Worm (Caenorhabditis elegans) whole organism, L4 larva: Measurements from ENCODE around the gene acy-2.

Source experiments
- F44E2.7 ChIP-seq: fragments of 200-800 bp; sonication (Bioruptor generic); IDR thresholded peaks from 2 replicates; pipeline ENCODE4 v2.1.2; 2022; ENCODE audit warnings: missing genetic modification characterization, missing compliant biosample characterization
- F49E8.2 ChIP-seq: sonication (generic microtip); optimal IDR thresholded peaks from 2 replicates; lab custom pipeline; 2016; ENCODE audit warnings: missing compliant biosample characterization, mild to moderate bottlenecking, missing genetic modification characterization, borderline replicate concordance
- R02D3.7 ChIP-seq: fragments of 150-350 bp; sonication (generic microtip); optimal IDR thresholded peaks from 3 replicates; lab custom pipeline; 2014; ENCODE audit warnings: missing biosample characterization, missing genetic modification characterization
- Y48G9A.11 ChIP-seq: fragments of 200-800 bp; sonication (Bioruptor generic); IDR thresholded peaks from 2 replicates; pipeline ENCODE4 v1.3.6; 2022; ENCODE audit warnings: missing genetic modification reagents, missing genetic modification characterization, missing compliant biosample characterization
- Y5F2A.4 ChIP-seq: fragments of 200-800 bp; sonication (Bioruptor generic); optimal IDR thresholded peaks from 2 replicates; lab custom pipeline; 2018; ENCODE audit warnings: mild to moderate bottlenecking, missing genetic modification characterization, missing compliant biosample characterization
- aha-1 ChIP-seq: fragments of 150-350 bp; peaks from one replicate; lab custom pipeline; 2014; ENCODE audit warnings: missing biosample characterization, missing genetic modification characterization
- aly-2 ChIP-seq: sonication (generic microtip); optimal IDR thresholded peaks from 2 replicates; lab custom pipeline; 2018; ENCODE audit warnings: missing biosample characterization, missing genetic modification characterization
- arid-1 ChIP-seq: fragments of 200-800 bp; sonication (Bioruptor generic); conservative IDR thresholded peaks from 2 replicates; pipeline ENCODE4 v1.3.6; 2022; ENCODE audit warnings: missing genetic modification reagents, missing genetic modification characterization, missing compliant biosample characterization
- ceh-28 ChIP-seq: fragments of 150-350 bp; optimal IDR thresholded peaks from 2 replicates; lab custom pipeline; 2014; ENCODE audit warnings: missing biosample characterization, missing genetic modification reagents, missing genetic modification characterization
- ceh-32 ChIP-seq: sonication (generic microtip); optimal IDR thresholded peaks from 2 replicates; lab custom pipeline; 2016; ENCODE audit warnings: mild to moderate bottlenecking, missing genetic modification characterization, missing compliant biosample characterization; ENCODE audit not compliant: poor library complexity
- ceh-44 ChIP-seq: fragments of 200-800 bp; sonication (Bioruptor generic); IDR thresholded peaks from 2 replicates; pipeline ENCODE4 v1.3.6; 2022; ENCODE audit warnings: missing genetic modification reagents, missing genetic modification characterization, missing compliant biosample characterization
- ceh-82 ChIP-seq: sonication (generic microtip); optimal IDR thresholded peaks from 2 replicates; lab custom pipeline; 2017; ENCODE audit warnings: missing biosample characterization, missing genetic modification characterization
- ces-1 ChIP-seq: fragments of 150-350 bp; sonication (generic microtip); optimal IDR thresholded peaks from 4 replicates; lab custom pipeline; 2014; ENCODE audit warnings: missing biosample characterization, missing genetic modification reagents, missing genetic modification characterization
- daf-12 ChIP-seq: fragments of 150-350 bp; optimal IDR thresholded peaks from 2 replicates; lab custom pipeline; 2014; ENCODE audit warnings: missing biosample characterization, missing genetic modification reagents, missing genetic modification characterization
- daf-16 ChIP-seq, 3 experiments: sonication (generic microtip); optimal IDR thresholded peaks; 2 replicates each; lab custom pipeline; 2016 to 2017; ENCODE audit warnings: missing genetic modification characterization in 3 of 3, missing genetic modification reagents in 3 of 3, mild to moderate bottlenecking in 2 of 3, missing compliant biosample characterization in 2 of 3, missing biosample characterization in 1 of 3, moderate library complexity in 1 of 3
- daf-19 ChIP-seq: fragments of 200-800 bp; sonication (Bioruptor generic); conservative IDR thresholded peaks from 2 replicates; pipeline ENCODE4 v1.3.6; 2022; ENCODE audit warnings: missing genetic modification characterization, missing compliant biosample characterization
- dmd-8 ChIP-seq: fragments of 200-800 bp; sonication (Bioruptor generic); IDR thresholded peaks from 2 replicates; pipeline ENCODE4 v1.3.6; 2022; ENCODE audit warnings: missing genetic modification characterization, missing compliant biosample characterization
- dmd-9 ChIP-seq: fragments of 200-800 bp; sonication (Bioruptor generic); IDR thresholded peaks from 2 replicates; pipeline ENCODE4 v1.3.6; 2022; ENCODE audit warnings: missing genetic modification reagents, missing genetic modification characterization, missing compliant biosample characterization
- egl-43 ChIP-seq: fragments of 200-800 bp; sonication (Bioruptor generic); IDR thresholded peaks from 2 replicates; pipeline ENCODE4 v1.3.6; 2022; ENCODE audit warnings: missing genetic modification reagents, missing genetic modification characterization, missing compliant biosample characterization
- fos-1 ChIP-seq: fragments of 150-350 bp; optimal IDR thresholded peaks from 2 replicates; lab custom pipeline; 2014; ENCODE audit warnings: missing biosample characterization, missing genetic modification characterization
- gei-8 ChIP-seq: fragments of 200-800 bp; sonication (Bioruptor generic); optimal IDR thresholded peaks from 2 replicates; lab custom pipeline; 2018; ENCODE audit warnings: mild to moderate bottlenecking, missing genetic modification characterization, missing compliant biosample characterization
- hif-1 ChIP-seq, 2 experiments: sonication (generic microtip); optimal IDR thresholded peaks; 2 replicates each; lab custom pipeline; 2016 to 2017; ENCODE audit warnings: missing compliant biosample characterization in 2 of 2, missing genetic modification characterization in 2 of 2, missing genetic modification reagents in 2 of 2, missing genotype in 2 of 2, mild to moderate bottlenecking in 1 of 2
- hlh-11 ChIP-seq: fragments of 200-800 bp; sonication (Bioruptor generic); optimal IDR thresholded peaks from 2 replicates; lab custom pipeline; 2018; ENCODE audit warnings: mild to moderate bottlenecking, missing genetic modification characterization, missing compliant biosample characterization
- hlh-30 ChIP-seq: sonication (generic microtip); optimal IDR thresholded peaks from 2 replicates; lab custom pipeline; 2017; ENCODE audit warnings: antibody characterized with exemption, mild to moderate bottlenecking, missing genetic modification characterization, missing compliant biosample characterization; ENCODE audit not compliant: insufficient read depth
- jun-1 ChIP-seq: fragments of 150-350 bp; optimal IDR thresholded peaks from 2 replicates; lab custom pipeline; 2014; ENCODE audit warnings: missing biosample characterization, missing genetic modification reagents, missing genetic modification characterization
- lin-38 ChIP-seq: fragments of 200-800 bp; sonication (Bioruptor generic); IDR thresholded peaks from 2 replicates; pipeline ENCODE4 v1.3.6; 2022; ENCODE audit warnings: missing genetic modification reagents, missing genetic modification characterization, missing compliant biosample characterization
- madf-5 ChIP-seq, 2 experiments: fragments of 200-800 bp; sonication (Bioruptor generic); IDR thresholded peaks; 2 replicates each; pipeline ENCODE4 v1.3.6; 2022; ENCODE audit warnings: missing compliant biosample characterization in 2 of 2, missing genetic modification characterization in 2 of 2
- madf-9 ChIP-seq: fragments of 200-800 bp; sonication (Bioruptor generic); conservative IDR thresholded peaks from 2 replicates; pipeline ENCODE4 v1.3.6; 2022; ENCODE audit warnings: missing genetic modification reagents, missing genetic modification characterization, missing compliant biosample characterization
- mdl-1 ChIP-seq, 2 experiments: fragments of 150-350 bp in 1 of 2; sonication (generic microtip) in 1 of 2; optimal IDR thresholded peaks; 2 replicates each; lab custom pipeline; 2014 to 2017; ENCODE audit warnings: missing biosample characterization in 2 of 2, missing genetic modification characterization in 2 of 2
- mdt-29 ChIP-seq: fragments of 200-800 bp; sonication (Bioruptor generic); IDR thresholded peaks from 2 replicates; pipeline ENCODE4 v1.3.6; 2022; ENCODE audit warnings: missing genetic modification reagents, missing genetic modification characterization, missing compliant biosample characterization
- mep-1 ChIP-seq: fragments of 150-350 bp; sonication (generic microtip); optimal IDR thresholded peaks from 3 replicates; lab custom pipeline; 2014; ENCODE audit warnings: missing biosample characterization, missing genetic modification characterization
- nhr-102 ChIP-seq: sonication (generic microtip); optimal IDR thresholded peaks from 2 replicates; lab custom pipeline; 2016; ENCODE audit warnings: mild to moderate bottlenecking, missing genetic modification characterization, moderate library complexity, missing compliant biosample characterization
- nhr-111 ChIP-seq: fragments of 200-800 bp; sonication (Bioruptor generic); optimal IDR thresholded peaks from 2 replicates; lab custom pipeline; 2018; ENCODE audit warnings: mild to moderate bottlenecking, missing genetic modification characterization, missing compliant biosample characterization
- nhr-48 ChIP-seq: sonication (generic microtip); optimal IDR thresholded peaks from 2 replicates; lab custom pipeline; 2016; ENCODE audit warnings: mild to moderate bottlenecking, missing genetic modification characterization, missing compliant biosample characterization
- nhr-76 ChIP-seq: fragments of 150-350 bp; optimal IDR thresholded peaks from 2 replicates; lab custom pipeline; 2014; ENCODE audit warnings: missing biosample characterization, missing genetic modification characterization
- nhr-77 ChIP-seq: fragments of 150-350 bp; optimal IDR thresholded peaks from 2 replicates; lab custom pipeline; 2014; ENCODE audit warnings: missing biosample characterization, missing genetic modification characterization
- pqm-1 ChIP-seq: sonication (generic microtip); optimal IDR thresholded peaks from 2 replicates; lab custom pipeline; 2017; ENCODE audit warnings: missing biosample characterization, missing genetic modification characterization
- rbr-2 ChIP-seq: sonication (generic microtip); optimal IDR thresholded peaks from 2 replicates; lab custom pipeline; 2016; ENCODE audit warnings: missing genotype, missing genetic modification characterization, missing compliant biosample characterization
- saeg-2 ChIP-seq: fragments of 200-800 bp; sonication (Bioruptor generic); IDR thresholded peaks from 2 replicates; pipeline ENCODE4 v1.3.6; 2022; ENCODE audit warnings: missing genetic modification reagents, missing genetic modification characterization, missing compliant biosample characterization
- sdz-12 ChIP-seq: fragments of 200-800 bp; sonication (Bioruptor generic); optimal IDR thresholded peaks from 2 replicates; lab custom pipeline; 2018; ENCODE audit warnings: mild to moderate bottlenecking, missing genetic modification characterization, missing compliant biosample characterization
- set-16 ChIP-seq: fragments of 200-800 bp; sonication (Bioruptor generic); IDR thresholded peaks from 2 replicates; pipeline ENCODE4 v1.3.6; 2022; ENCODE audit warnings: missing genetic modification reagents, missing genetic modification characterization, missing compliant biosample characterization
- spr-1 ChIP-seq: sonication (generic microtip); optimal IDR thresholded peaks from 2 replicates; lab custom pipeline; 2016; ENCODE audit warnings: mild to moderate bottlenecking, missing genetic modification characterization, missing compliant biosample characterization
- tag-97 ChIP-seq: fragments of 200-800 bp; sonication (Bioruptor generic); IDR thresholded peaks from 2 replicates; pipeline ENCODE4 v1.3.6; 2022; ENCODE audit warnings: missing genetic modification characterization, missing compliant biosample characterization
- unc-130 ChIP-seq: sonication (generic microtip); optimal IDR thresholded peaks from 2 replicates; lab custom pipeline; 2016; ENCODE audit warnings: missing genetic modification reagents, missing genetic modification characterization, missing compliant biosample characterization
- unc-39 ChIP-seq: sonication (generic microtip); optimal IDR thresholded peaks from 2 replicates; lab custom pipeline; 2017; ENCODE audit warnings: missing biosample characterization, missing genetic modification characterization
- zfp-3 ChIP-seq: fragments of 200-800 bp; sonication (Bioruptor generic); conservative IDR thresholded peaks from 2 replicates; pipeline ENCODE4 v1.3.6; 2022; ENCODE audit warnings: missing genetic modification reagents, missing genetic modification characterization, missing compliant biosample characterization
- ztf-11 ChIP-seq: fragments of 150-350 bp; optimal IDR thresholded peaks from 2 replicates; lab custom pipeline; 2014; ENCODE audit warnings: missing biosample characterization, missing genetic modification characterization

Gene acy-2

ce11 chrV:5991490-5992069 is 15.8 kb downstream of the acy-2 start (continued):
- peak; percentile 49 for TF ChIP-seq rbr-2 (tag; lab: Kevin White, UChicago)
- no peak for TF ChIP-seq R02D3.7 (tag; lab: Kevin White, UChicago)
- no peak for TF ChIP-seq unc-130 (GFP tag; lab: Kevin White, UChicago)
- TF ChIP-seq ceh-28 (tag; lab: Kevin White, UChicago) = peak; percentile 27
- peak; percentile 67 for TF ChIP-seq mep-1
- TF ChIP-seq daf-16 (GFP tag; optimal IDR thresholded peaks at IDR 0.05; lab: Kevin White, UChicago) = no peak
- TF ChIP-seq daf-16 (tag; optimal IDR thresholded peaks at IDR 0.05; lab: Kevin White, UChicago) = peak; percentile 68
- TF ChIP-seq ces-1 (GFP tag; lab: Kevin White, UChicago) = no peak
- TF ChIP-seq Y5F2A.4 = no peak
- peak in 1 of 2 experiments; percentile 7 for TF ChIP-seq hif-1 (tag; optimal IDR thresholded peaks at IDR 0.05; lab: Kevin White, UChicago)
- no peak for TF ChIP-seq arid-1 (GFP tag; lab: Robert Waterston, UW)
- no peak for TF ChIP-seq daf-12 (tag; lab: Kevin White, UChicago)
- TF ChIP-seq tag-97 (GFP tag; lab: Robert Waterston, UW) = no peak
- no peak for TF ChIP-seq dmd-8
- no peak for TF ChIP-seq ceh-82
- TF ChIP-seq fos-1 (tag; lab: Kevin White, UChicago) = no peak
- no peak for TF ChIP-seq spr-1 (tag; lab: Kevin White, UChicago)
- TF ChIP-seq ceh-44 (GFP tag; lab: Robert Waterston, UW) = no peak
- no peak for TF ChIP-seq madf-5 (GFP tag; IDR thresholded peaks at IDR 0.05; lab: Robert Waterston, UW)
- TF ChIP-seq nhr-102 = no peak
- TF ChIP-seq F44E2.7 = no peak
- no peak for TF ChIP-seq egl-43 (GFP tag; lab: Robert Waterston, UW)
- TF ChIP-seq saeg-2 (GFP tag; lab: Robert Waterston, UW) = no peak
- peak in 1 of 2 experiments; percentile 43 for TF ChIP-seq mdl-1 (tag; optimal IDR thresholded peaks at IDR 0.05; lab: Kevin White, UChicago)
- TF ChIP-seq pqm-1 = peak; percentile 61
- peak; percentile 78 for TF ChIP-seq hlh-30 (tag; lab: Kevin White, UChicago)
- no peak for TF ChIP-seq F49E8.2
- TF ChIP-seq nhr-77 (tag; lab: Kevin White, UChicago) = peak; percentile 3
- no peak for TF ChIP-seq unc-39
- no peak for TF ChIP-seq jun-1 (tag; lab: Kevin White, UChicago)

ce11 chrV:5995598-5995997 is 19.8 kb downstream of the acy-2 start:
- no peak for TF ChIP-seq nhr-76 (tag; lab: Kevin White, UChicago)
- TF ChIP-seq daf-16 (GFP tag; optimal IDR thresholded peaks at IDR 0.05; lab: Kevin White, UChicago) = peak in 1 of 2 experiments; percentile 30
- TF ChIP-seq daf-16 (tag; optimal IDR thresholded peaks at IDR 0.05; lab: Kevin White, UChicago) = no peak
- TF ChIP-seq aha-1 (tag; lab: Kevin White, UChicago) = peak; percentile 17

ce11 chrV:5996114-5996513 is 20.3 kb downstream of the acy-2 start, which contains the start of gene cpg-4:
TSS of gene cpg-4 (plus strand) at chrV:5996416.
- TF ChIP-seq aly-2 (tag; lab: Kevin White, UChicago) = no peak
- TF ChIP-seq nhr-48 (tag; lab: Kevin White, UChicago) = no peak
- TF ChIP-seq ceh-28 (tag; lab: Kevin White, UChicago) = no peak
- no peak for TF ChIP-seq ceh-32 (tag; lab: Kevin White, UChicago)
- no peak for TF ChIP-seq hlh-11 (tag; lab: Kevin White, UChicago)
- TF ChIP-seq sdz-12 (GFP tag; lab: Kevin White, UChicago) = no peak
- TF ChIP-seq ztf-11 = no peak
- peak; percentile 32 for TF ChIP-seq F49E8.2
- TF ChIP-seq zfp-3 = no peak
- TF ChIP-seq Y48G9A.11 (GFP tag; lab: Robert Waterston, UW) = peak; percentile 63; the same call in 1 of the 2 replicates
- no peak for TF ChIP-seq aha-1 (tag; lab: Kevin White, UChicago)
- TF ChIP-seq mdt-29 = no peak
- no peak for TF ChIP-seq set-16 (GFP tag; lab: Robert Waterston, UW)
- no peak for TF ChIP-seq ceh-82
- TF ChIP-seq madf-9 (GFP tag; lab: Robert Waterston, UW) = no peak
- no peak for TF ChIP-seq nhr-111 (GFP tag; lab: Kevin White, UChicago)
- peak; percentile 44; the same call in 1 of the 2 replicates for TF ChIP-seq lin-38 (GFP tag; lab: Robert Waterston, UW)
- no peak for TF ChIP-seq daf-19 (GFP tag; lab: Robert Waterston, UW)
- no peak for TF ChIP-seq saeg-2 (GFP tag; lab: Robert Waterston, UW)
- TF ChIP-seq dmd-9 (GFP tag; lab: Robert Waterston, UW) = no peak
- TF ChIP-seq unc-39 = no peak
- no peak for TF ChIP-seq nhr-102
- no peak for TF ChIP-seq gei-8 (GFP tag; lab: Kevin White, UChicago)
- peak; percentile 18 for TF ChIP-seq unc-130 (GFP tag; lab: Kevin White, UChicago)
